Worm (Caenorhabditis elegans) whole organism, young adult: Measurements from ENCODE around the gene aman-1.

Experiments used
- B0019.2 ChIP-seq: fragments of 200-800 bp; sonication (Bioruptor generic); conservative IDR thresholded peaks from 2 replicates; pipeline ENCODE4 v1.3.6; 2022; ENCODE audit warnings: missing genetic modification reagents, missing genetic modification characterization, missing compliant biosample characterization
- B0035.1 ChIP-seq: sonication (generic microtip); optimal IDR thresholded peaks from 2 replicates; lab custom pipeline; 2016; ENCODE audit warnings: missing genetic modification characterization, mild to moderate bottlenecking, missing compliant biosample characterization, missing genotype, missing genetic modification reagents
- B0261.1 ChIP-seq: sonication (generic microtip); optimal IDR thresholded peaks from 2 replicates; lab custom pipeline; 2016; ENCODE audit warnings: mild to moderate bottlenecking, missing genetic modification characterization, moderate library complexity, missing compliant biosample characterization
- F22D6.2 ChIP-seq: sonication (generic microtip); optimal IDR thresholded peaks from 2 replicates; lab custom pipeline; 2016; ENCODE audit warnings: mild to moderate bottlenecking, missing genetic modification characterization, missing compliant biosample characterization
- F52B5.7 ChIP-seq: sonication (generic microtip); optimal IDR thresholded peaks from 2 replicates; lab custom pipeline; 2016; ENCODE audit warnings: mild to moderate bottlenecking, missing genetic modification characterization, missing compliant biosample characterization
- F55B11.4 ChIP-seq: sonication (generic microtip); optimal IDR thresholded peaks from 2 replicates; lab custom pipeline; 2016; ENCODE audit warnings: missing compliant biosample characterization, missing genetic modification characterization, borderline replicate concordance; ENCODE audit not compliant: insufficient read depth
- K11D2.4 ChIP-seq: fragments of 200-800 bp; sonication (Bioruptor generic); IDR thresholded peaks from 2 replicates; pipeline ENCODE4 v1.3.6; 2022; ENCODE audit warnings: missing genetic modification reagents, missing genetic modification characterization, missing compliant biosample characterization
- K12H6.12 ChIP-seq: fragments of 200-800 bp; sonication (Bioruptor generic); optimal IDR thresholded peaks from 2 replicates; lab custom pipeline; 2018; ENCODE audit warnings: mild to moderate bottlenecking, missing genetic modification characterization, missing compliant biosample characterization
- Y53F4B.3 ChIP-seq: fragments of 200-800 bp; sonication (Bioruptor generic); IDR thresholded peaks from 2 replicates; pipeline ENCODE4 v1.3.6; 2022; ENCODE audit warnings: missing genetic modification reagents, missing genetic modification characterization, missing compliant biosample characterization
- Y53G8AR.9 ChIP-seq: fragments of 200-800 bp; sonication (Bioruptor generic); conservative IDR thresholded peaks from 2 replicates; pipeline ENCODE4 v1.3.6; 2022; ENCODE audit warnings: missing genetic modification reagents, missing genetic modification characterization, missing compliant biosample characterization
- Y67H2A.10 ChIP-seq: fragments of 200-800 bp; sonication (Bioruptor generic); conservative IDR thresholded peaks from 2 replicates; pipeline ENCODE4 v1.3.6; 2022; ENCODE audit warnings: missing genetic modification reagents, missing genetic modification characterization, missing compliant biosample characterization
- Y79H2A.3 ChIP-seq: fragments of 200-800 bp; sonication (Bioruptor generic); conservative IDR thresholded peaks from 2 replicates; pipeline ENCODE4 v1.3.6; 2022; ENCODE audit warnings: missing genetic modification reagents, missing genetic modification characterization, missing compliant biosample characterization
- attf-3 ChIP-seq: fragments of 200-800 bp; sonication (Bioruptor generic); conservative IDR thresholded peaks from 2 replicates; pipeline ENCODE4 v1.3.6; 2022; ENCODE audit warnings: missing genetic modification reagents, missing genetic modification characterization, missing compliant biosample characterization
- cebp-1 ChIP-seq, 2 experiments: fragments of 200-800 bp in 1 of 2; sonication (Bioruptor generic) in 1 of 2; sonication (generic microtip) in 1 of 2; IDR thresholded peaks in 1 of 2; optimal IDR thresholded peaks in 1 of 2; 2 replicates each; pipeline versions ENCODE4 v1.3.6 to Lab custom; 2017 to 2022; ENCODE audit warnings: missing compliant biosample characterization in 2 of 2, missing genetic modification characterization in 2 of 2, mild to moderate bottlenecking in 1 of 2, missing genetic modification reagents in 1 of 2, moderate library complexity in 1 of 2
- ceh-91 ChIP-seq: fragments of 200-800 bp; sonication (Bioruptor generic); IDR thresholded peaks from 2 replicates; pipeline ENCODE4 v1.3.6; 2022; ENCODE audit warnings: missing genetic modification reagents, missing genetic modification characterization, missing compliant biosample characterization
- chd-7 ChIP-seq: sonication (generic microtip); optimal IDR thresholded peaks from 2 replicates; lab custom pipeline; 2016; ENCODE audit warnings: mild to moderate bottlenecking, missing genetic modification characterization, moderate library complexity, missing compliant biosample characterization
- egrh-3 ChIP-seq: fragments of 200-800 bp; sonication (Bioruptor generic); IDR thresholded peaks from 2 replicates; pipeline ENCODE4 v1.3.6; 2022; ENCODE audit warnings: missing genetic modification reagents, missing genetic modification characterization, missing compliant biosample characterization
- ekl-4 ChIP-seq: fragments of 200-800 bp; sonication (Bioruptor generic); IDR thresholded peaks from 2 replicates; pipeline ENCODE4 v1.3.6; 2022; ENCODE audit warnings: missing genetic modification reagents, missing genetic modification characterization, missing compliant biosample characterization
- him-1 ChIP-seq: sonication (generic microtip); optimal IDR thresholded peaks from 2 replicates; lab custom pipeline; 2016; ENCODE audit warnings: missing genotype, missing genetic modification reagents, missing genetic modification characterization, missing compliant biosample characterization
- hrde-1 ChIP-seq: sonication (generic microtip); optimal IDR thresholded peaks from 2 replicates; lab custom pipeline; 2016; ENCODE audit warnings: missing genetic modification characterization, mild to moderate bottlenecking, missing compliant biosample characterization, moderate library complexity, missing genotype, missing genetic modification reagents, borderline replicate concordance
- let-526 ChIP-seq: fragments of 200-800 bp; sonication (Bioruptor generic); IDR thresholded peaks from 2 replicates; pipeline ENCODE4 v1.3.6; 2022; ENCODE audit warnings: missing genetic modification reagents, missing genetic modification characterization, missing compliant biosample characterization
- let-607 ChIP-seq, 2 experiments: fragments of 200-800 bp in 1 of 2; sonication (Bioruptor generic) in 1 of 2; sonication (generic microtip) in 1 of 2; optimal IDR thresholded peaks; 2 replicates each; lab custom pipeline; 2016 to 2018; ENCODE audit warnings: mild to moderate bottlenecking in 2 of 2, missing compliant biosample characterization in 2 of 2, missing genetic modification characterization in 2 of 2, moderate library complexity in 2 of 2, missing genotype in 1 of 2
- lin-26 ChIP-seq: fragments of 200-800 bp; sonication (Bioruptor generic); IDR thresholded peaks from 2 replicates; pipeline ENCODE4 v1.3.6; 2022; ENCODE audit warnings: missing genetic modification reagents, missing genetic modification characterization, missing compliant biosample characterization
- lin-35 ChIP-seq, 3 experiments: fragments of 150-350 bp in 2 of 3; sonication (generic microtip) in 1 of 3; optimal IDR thresholded peaks; 2 replicates each; lab custom pipeline; 2014 to 2018; ENCODE audit warnings: missing biosample characterization in 3 of 3, missing genetic modification characterization in 3 of 3, missing genetic modification reagents in 3 of 3
- madf-8 ChIP-seq: fragments of 200-800 bp; sonication (Bioruptor generic); conservative IDR thresholded peaks from 2 replicates; pipeline ENCODE4 v1.3.6; 2022; ENCODE audit warnings: missing genetic modification reagents, missing genetic modification characterization, missing compliant biosample characterization
- mcd-1 ChIP-seq: fragments of 200-800 bp; sonication (Bioruptor generic); IDR thresholded peaks from 2 replicates; pipeline ENCODE4 v1.3.6; 2022; ENCODE audit warnings: missing genetic modification reagents, missing genetic modification characterization, missing compliant biosample characterization
- mes-4 ChIP-seq: sonication (generic microtip); optimal IDR thresholded peaks from 2 replicates; lab custom pipeline; 2016; ENCODE audit warnings: missing genotype, missing genetic modification characterization, missing compliant biosample characterization
- nfya-1 ChIP-seq: sonication (generic microtip); optimal IDR thresholded peaks from 2 replicates; lab custom pipeline; 2017; ENCODE audit warnings: antibody characterized with exemption, missing compliant biosample characterization, missing genetic modification characterization, borderline replicate concordance; ENCODE audit not compliant: insufficient read depth
- nhr-80 ChIP-seq: sonication (generic microtip); optimal IDR thresholded peaks from 2 replicates; lab custom pipeline; 2016; ENCODE audit warnings: missing genetic modification characterization, missing compliant biosample characterization
- pbrm-1 ChIP-seq: fragments of 200-800 bp; sonication (Bioruptor generic); IDR thresholded peaks from 2 replicates; pipeline ENCODE4 v1.3.6; 2022; ENCODE audit warnings: missing genetic modification reagents, missing genetic modification characterization, missing compliant biosample characterization
- pha-4 ChIP-seq: fragments of 150-350 bp; sonication (generic microtip); optimal IDR thresholded peaks from 2 replicates; lab custom pipeline; 2014; ENCODE audit warnings: missing biosample characterization, missing genetic modification reagents, missing genetic modification characterization
- rec-8 ChIP-seq, 2 experiments: sonication (generic microtip); optimal IDR thresholded peaks; 2 replicates each; lab custom pipeline; 2016; ENCODE audit warnings: mild to moderate bottlenecking in 2 of 2, missing genetic modification characterization in 2 of 2, missing genetic modification reagents in 2 of 2, missing genotype in 2 of 2, missing biosample characterization in 1 of 2, missing compliant biosample characterization in 1 of 2, moderate library complexity in 1 of 2
- snpc-1.1 ChIP-seq: sonication (generic microtip); optimal IDR thresholded peaks from 2 replicates; lab custom pipeline; 2017; ENCODE audit warnings: missing genetic modification characterization, mild to moderate bottlenecking, missing compliant biosample characterization, antibody characterized with exemption, moderate library complexity, missing genotype, missing genetic modification reagents; ENCODE audit not compliant: insufficient read depth
- snpc-4 ChIP-seq, 5 experiments: fragments of 150-350 bp in 1 of 5; sonication (generic microtip) in 4 of 5; optimal IDR thresholded peaks; 2 replicates each; lab custom pipeline; 2014 to 2018; ENCODE audit warnings: missing genetic modification characterization in 5 of 5, missing biosample characterization in 3 of 5, antibody characterized with exemption in 2 of 5, mild to moderate bottlenecking in 2 of 5, missing compliant biosample characterization in 2 of 5, missing genotype in 2 of 5, moderate library complexity in 2 of 5, missing genetic modification reagents in 1 of 5
- sptf-2 ChIP-seq: fragments of 200-800 bp; sonication (Bioruptor generic); optimal IDR thresholded peaks from 2 replicates; lab custom pipeline; 2018; ENCODE audit warnings: mild to moderate bottlenecking, missing genetic modification characterization, missing compliant biosample characterization
- tbp1 ChIP-seq: fragments of 200-800 bp; sonication (Bioruptor generic); optimal IDR thresholded peaks from 2 replicates; lab custom pipeline; 2018; ENCODE audit warnings: mild to moderate bottlenecking, missing genetic modification characterization, missing compliant biosample characterization
- xnd-1 ChIP-seq: sonication (generic microtip); optimal IDR thresholded peaks from 2 replicates; lab custom pipeline; 2016; ENCODE audit warnings: missing genotype, missing genetic modification reagents, missing genetic modification characterization, missing compliant biosample characterization
- zfh-2 ChIP-seq: fragments of 200-800 bp; sonication (Bioruptor generic); conservative IDR thresholded peaks from 2 replicates; pipeline ENCODE4 v1.3.6; 2022; ENCODE audit warnings: missing genetic modification reagents, missing genetic modification characterization, missing compliant biosample characterization
- ztf-22 ChIP-seq: fragments of 200-800 bp; sonication (Bioruptor generic); optimal IDR thresholded peaks from 2 replicates; lab custom pipeline; 2018; ENCODE audit warnings: mild to moderate bottlenecking, missing genetic modification characterization, moderate library complexity, missing compliant biosample characterization
- ztf-25 ChIP-seq: fragments of 200-800 bp; sonication (Bioruptor generic); IDR thresholded peaks from 2 replicates; pipeline ENCODE4 v1.3.6; 2022; ENCODE audit warnings: missing genetic modification reagents, missing genetic modification characterization, missing compliant biosample characterization

aman-1 gene

DNA sequence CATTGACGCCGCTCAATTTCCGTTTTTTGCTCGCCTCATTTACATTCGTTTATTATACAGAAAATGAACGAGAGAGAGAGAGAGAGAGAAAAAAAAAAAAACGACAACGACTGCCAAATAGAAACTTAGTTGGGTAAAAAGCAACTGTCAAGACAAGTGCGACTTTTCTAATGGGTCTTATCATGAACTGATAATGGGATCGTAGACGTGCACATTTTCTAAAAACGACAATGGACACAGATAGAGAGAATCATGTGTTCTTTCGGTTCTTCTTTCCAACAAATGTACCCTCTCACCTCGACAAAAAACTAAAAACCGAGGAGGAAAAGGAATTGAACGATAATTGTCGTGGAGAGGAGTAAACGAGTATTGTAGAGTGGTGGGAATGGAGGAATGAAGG lies 32.8 kb upstream of the aman-1 start (continued):
- no peak for TF ChIP-seq Y53F4B.3 (GFP tag; lab: Robert Waterston, UW)
- TF ChIP-seq F22D6.2 (tag; lab: Kevin White, UChicago) = no peak

ce11 chrX:4704877-4705276 lies 28.0 kb upstream of the aman-1 start, which contains the start of gene aqp-8:
TSS of gene aqp-8 (minus strand) at chrX:4704977.
- TF ChIP-seq xnd-1 (tag; lab: Kevin White, UChicago) = no peak
- no peak for TF ChIP-seq K11D2.4 (GFP tag; lab: Robert Waterston, UW)
- TF ChIP-seq K12H6.12 (tag; lab: Kevin White, UChicago) = no peak
- no peak for TF ChIP-seq pbrm-1 (GFP tag; lab: Robert Waterston, UW)
- TF ChIP-seq Y67H2A.10 (GFP tag; lab: Robert Waterston, UW) = no peak
- TF ChIP-seq Y79H2A.3 (GFP tag; lab: Robert Waterston, UW) = no peak
- no peak for TF ChIP-seq ztf-22 (GFP tag; lab: Kevin White, UChicago)
- TF ChIP-seq mcd-1 (GFP tag; lab: Robert Waterston, UW) = no peak
- TF ChIP-seq let-526 (GFP tag; lab: Robert Waterston, UW) = no peak
- TF ChIP-seq, all 124 proteins: peak for 0

ce11 chrX:4705666-4706065 lies 27.2 kb upstream of the aman-1 start:
- TF ChIP-seq B0035.1 (tag; lab: Kevin White, UChicago) (no peak), egrh-3 (GFP tag; lab: Robert Waterston, UW) (no peak), F52B5.7 (no peak), Y79H2A.3 (GFP tag; lab: Robert Waterston, UW) (no peak), ekl-4 (GFP tag; lab: Robert Waterston, UW) (no peak), nfya-1 (tag; lab: Kevin White, UChicago) (no peak), F55B11.4 (tag; lab: Kevin White, UChicago) (no peak), attf-3 (GFP tag; lab: Robert Waterston, UW) (no peak), sptf-2 (no peak), snpc-1.1 (tag; lab: Kevin White, UChicago) (no peak), lin-26 (GFP tag; lab: Robert Waterston, UW) (no peak)

DNA sequence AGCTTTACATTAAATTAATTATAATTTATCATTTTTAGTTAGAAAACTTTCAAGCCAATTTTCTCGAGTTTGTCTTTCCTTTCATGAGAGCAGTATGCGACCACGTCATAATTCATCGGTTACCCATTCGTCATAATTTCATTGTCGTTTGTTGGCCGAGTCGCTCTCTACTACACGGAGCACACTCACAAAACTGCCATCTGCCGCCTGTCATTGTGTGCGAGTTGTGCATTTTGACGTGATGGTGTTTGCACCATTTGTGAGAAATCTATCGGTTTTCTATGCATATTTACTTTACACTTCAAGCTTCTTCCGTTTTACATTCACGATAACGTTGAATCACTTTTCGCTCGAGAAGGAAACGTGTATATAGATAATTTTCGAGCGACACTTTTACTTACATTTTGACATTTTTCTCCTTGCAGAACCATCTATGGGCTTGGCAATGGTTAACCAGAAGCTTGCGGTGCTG lies 26.1 kb upstream of the aman-1 start, which contains the start of gene dhhc-10:
TSS of gene dhhc-10 (plus strand) at position 422 of the 472 bp plus-strand sequence.
- TF ChIP-seq nhr-80 (tag; lab: Kevin White, UChicago) (peak; percentile 97), hrde-1 (tag; lab: Kevin White, UChicago) (no peak), him-1 (tag; lab: Kevin White, UChicago) (no peak), B0261.1 (tag; lab: Kevin White, UChicago) (no peak), zfh-2 (GFP tag; lab: Robert Waterston, UW) (no peak), tbp1 (GFP tag; lab: Kevin White, UChicago) (peak; percentile 7), Y67H2A.10 (GFP tag; lab: Robert Waterston, UW) (no peak), rec-8 (tag; optimal IDR thresholded peaks at IDR 0.05; lab: Kevin White, UChicago) (no peak), lin-35 (GFP tag; optimal IDR thresholded peaks at IDR 0.05; lab: Kevin White, UChicago) (peak in 1 of 3 experiments; percentile 21), Y79H2A.3 (GFP tag; lab: Robert Waterston, UW) (no peak), chd-7 (tag; lab: Kevin White, UChicago) (no peak), madf-8 (no peak), ztf-25 (GFP tag; lab: Robert Waterston, UW) (no peak), pbrm-1 (GFP tag; lab: Robert Waterston, UW) (0 out of 2 replicates have a peak, but pooled peaks have one; percentile 35), mes-4 (tag; lab: Kevin White, UChicago) (no peak), cebp-1 (GFP tag; IDR thresholded peaks at IDR 0.05; lab: Robert Waterston, UW) (no peak), cebp-1 (tag; optimal IDR thresholded peaks at IDR 0.05; lab: Kevin White, UChicago) (peak; percentile 59), Y53G8AR.9 (GFP tag; lab: Robert Waterston, UW) (no peak), K11D2.4 (GFP tag; lab: Robert Waterston, UW) (no peak), B0019.2 (GFP tag; lab: Robert Waterston, UW) (no peak), let-607 (tag; optimal IDR thresholded peaks at IDR 0.05; lab: Kevin White, UChicago) (peak; percentile 88 to 91), pha-4 (tag; lab: Kevin White, UChicago) (no peak), ceh-91 (GFP tag; lab: Robert Waterston, UW) (no peak), snpc-4 (GFP tag; optimal IDR thresholded peaks at IDR 0.05; lab: Kevin White, UChicago) (no peak), snpc-4 (tag; optimal IDR thresholded peaks at IDR 0.05; lab: Kevin White, UChicago) (peak in 2 of 4 experiments; percentile 2 to 8)
